Worm (Caenorhabditis elegans) whole organism, young adult: Measurements from ENCODE around the gene W08F4.1.
A peak's percentile ranks its signal among the peaks of the same experiment; 100 is the strongest.

ENCODE experiments used
- B0336.3 ChIP-seq: fragments of 200-800 bp; sonication (Bioruptor generic); IDR thresholded peaks from 2 replicates; pipeline ENCODE4 v1.3.6; 2022; ENCODE audit warnings: missing genetic modification characterization, missing compliant biosample characterization
- F33H1.4 ChIP-seq: fragments of 200-800 bp; sonication (Bioruptor generic); IDR thresholded peaks from 2 replicates; pipeline ENCODE4 v1.3.6; 2022; ENCODE audit warnings: missing genetic modification reagents, missing genetic modification characterization, missing compliant biosample characterization
- F49E8.2 ChIP-seq: sonication (generic microtip); optimal IDR thresholded peaks from 3 replicates; lab custom pipeline; 2017; ENCODE audit warnings: missing genetic modification characterization, mild to moderate bottlenecking, missing compliant biosample characterization, antibody characterized with exemption, moderate library complexity; ENCODE audit not compliant: insufficient read depth
- F55B11.4 ChIP-seq: sonication (generic microtip); optimal IDR thresholded peaks from 2 replicates; lab custom pipeline; 2016; ENCODE audit warnings: missing compliant biosample characterization, missing genetic modification characterization, borderline replicate concordance; ENCODE audit not compliant: insufficient read depth
- Y53F4B.3 ChIP-seq: fragments of 200-800 bp; sonication (Bioruptor generic); IDR thresholded peaks from 2 replicates; pipeline ENCODE4 v1.3.6; 2022; ENCODE audit warnings: missing genetic modification reagents, missing genetic modification characterization, missing compliant biosample characterization
- Y95B8A.8 ChIP-seq: fragments of 200-800 bp; sonication (Bioruptor generic); IDR thresholded peaks from 2 replicates; pipeline ENCODE4 v1.3.6; 2022; ENCODE audit warnings: missing genetic modification reagents, missing genetic modification characterization, missing compliant biosample characterization
- ama-1 ChIP-seq, 3 experiments: fragments of 150-350 bp in 1 of 3; sonication (generic microtip) in 2 of 3; optimal IDR thresholded peaks; 2 replicates each; lab custom pipeline; 2014 to 2018; ENCODE audit warnings: missing biosample characterization in 2 of 3, missing genetic modification characterization in 2 of 3, missing genetic modification reagents in 2 of 3
- aptf-2 ChIP-seq: fragments of 200-800 bp; sonication (Bioruptor generic); conservative IDR thresholded peaks from 2 replicates; pipeline ENCODE4 v1.3.6; 2022; ENCODE audit warnings: missing genetic modification reagents, missing genetic modification characterization, missing compliant biosample characterization
- atf-7 ChIP-seq: sonication (generic microtip); optimal IDR thresholded peaks from 2 replicates; lab custom pipeline; 2017; ENCODE audit warnings: mild to moderate bottlenecking, missing genetic modification characterization, missing compliant biosample characterization
- ceh-100 ChIP-seq: fragments of 200-800 bp; sonication (Bioruptor generic); IDR thresholded peaks from 2 replicates; pipeline ENCODE4 v1.3.6; 2022; ENCODE audit warnings: missing genetic modification reagents, missing genetic modification characterization, missing compliant biosample characterization
- ekl-4 ChIP-seq: fragments of 200-800 bp; sonication (Bioruptor generic); IDR thresholded peaks from 2 replicates; pipeline ENCODE4 v1.3.6; 2022; ENCODE audit warnings: missing genetic modification reagents, missing genetic modification characterization, missing compliant biosample characterization
- hlh-12 ChIP-seq: sonication (generic microtip); optimal IDR thresholded peaks from 2 replicates; lab custom pipeline; 2016; ENCODE audit warnings: missing genetic modification characterization, missing compliant biosample characterization
- hmg-20 ChIP-seq: fragments of 200-800 bp; sonication (Bioruptor generic); IDR thresholded peaks from 2 replicates; pipeline ENCODE4 v1.3.6; 2022; ENCODE audit warnings: missing genetic modification reagents, missing genetic modification characterization, missing compliant biosample characterization
- hrde-1 ChIP-seq: sonication (generic microtip); optimal IDR thresholded peaks from 2 replicates; lab custom pipeline; 2016; ENCODE audit warnings: missing genetic modification characterization, mild to moderate bottlenecking, missing compliant biosample characterization, moderate library complexity, missing genotype, missing genetic modification reagents, borderline replicate concordance
- lag-1 ChIP-seq: fragments of 200-800 bp; sonication (Bioruptor generic); IDR thresholded peaks from 2 replicates; pipeline ENCODE4 v1.3.6; 2022; ENCODE audit warnings: missing genetic modification reagents, missing genetic modification characterization, missing compliant biosample characterization
- lin-26 ChIP-seq: fragments of 200-800 bp; sonication (Bioruptor generic); IDR thresholded peaks from 2 replicates; pipeline ENCODE4 v1.3.6; 2022; ENCODE audit warnings: missing genetic modification reagents, missing genetic modification characterization, missing compliant biosample characterization
- madf-6 ChIP-seq: fragments of 200-800 bp; sonication (Bioruptor generic); IDR thresholded peaks from 2 replicates; pipeline ENCODE4 v1.3.6; 2022; ENCODE audit warnings: missing genetic modification reagents, missing genetic modification characterization, missing compliant biosample characterization
- nfyb-1 ChIP-seq: fragments of 200-800 bp; sonication (Bioruptor generic); IDR thresholded peaks from 2 replicates; pipeline ENCODE4 v1.3.6; 2022; ENCODE audit warnings: missing genetic modification reagents, missing genetic modification characterization, missing compliant biosample characterization
- snpc-1.3 ChIP-seq: sonication (generic microtip); optimal IDR thresholded peaks from 2 replicates; lab custom pipeline; 2017; ENCODE audit warnings: missing genetic modification characterization, mild to moderate bottlenecking, missing compliant biosample characterization, antibody characterized with exemption, moderate library complexity, missing genotype, missing genetic modification reagents; ENCODE audit not compliant: insufficient read depth
- snpc-3.4 ChIP-seq: sonication (generic microtip); optimal IDR thresholded peaks from 2 replicates; lab custom pipeline; 2017; ENCODE audit warnings: missing genetic modification characterization, mild to moderate bottlenecking, missing compliant biosample characterization, antibody characterized with exemption, moderate library complexity, missing genotype, missing genetic modification reagents
- sptf-2 ChIP-seq: fragments of 200-800 bp; sonication (Bioruptor generic); optimal IDR thresholded peaks from 2 replicates; lab custom pipeline; 2018; ENCODE audit warnings: mild to moderate bottlenecking, missing genetic modification characterization, missing compliant biosample characterization
- zfh-2 ChIP-seq: fragments of 200-800 bp; sonication (Bioruptor generic); conservative IDR thresholded peaks from 2 replicates; pipeline ENCODE4 v1.3.6; 2022; ENCODE audit warnings: missing genetic modification reagents, missing genetic modification characterization, missing compliant biosample characterization
- ztf-28 ChIP-seq: fragments of 200-800 bp; sonication (Bioruptor generic); IDR thresholded peaks from 2 replicates; pipeline ENCODE4 v1.3.6; 2022; ENCODE audit warnings: missing genetic modification reagents, missing genetic modification characterization, missing compliant biosample characterization
- ztf-6 ChIP-seq: fragments of 200-800 bp; sonication (Bioruptor generic); IDR thresholded peaks from 2 replicates; pipeline ENCODE4 v1.3.6; 2022; ENCODE audit warnings: missing genetic modification reagents, missing genetic modification characterization, missing compliant biosample characterization

Gene W08F4.1

DNA sequence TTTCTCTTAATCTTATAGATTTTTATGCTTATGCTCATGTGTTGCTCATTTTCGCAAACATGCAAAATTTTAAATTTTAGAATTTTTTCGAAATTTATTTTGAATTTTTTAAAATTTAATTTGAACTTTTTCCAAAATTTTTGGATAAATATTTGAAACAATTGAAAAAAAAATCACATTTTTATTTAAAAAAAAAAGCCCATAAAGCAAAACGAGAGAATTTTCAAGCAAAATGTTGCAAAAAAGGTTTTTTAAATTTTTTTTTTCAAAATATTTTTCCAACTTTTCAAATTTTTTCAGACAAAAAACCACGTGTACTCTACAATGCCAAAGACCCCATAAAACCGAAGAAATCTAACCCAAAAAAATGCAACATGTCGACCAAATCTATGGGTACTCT lies 37.1 kb upstream of the W08F4.1 start, which contains the start of the genes C09E8.1 and C09E8.6 (continued):
- no peak for TF ChIP-seq aptf-2 (GFP tag; lab: Robert Waterston, UW)

- TF ChIP-seq Y53F4B.3 (GFP tag; lab: Robert Waterston, UW) (no peak), F49E8.2 (tag; lab: Kevin White, UChicago) (no peak)
Measured at ce11 chrII:568776-569175, 24.5 kb upstream of the W08F4.1 start, which contains the start of gene W08F4.5. Gene W08F4.5, minus strand, starts transcription at chrII:568876.

DNA sequence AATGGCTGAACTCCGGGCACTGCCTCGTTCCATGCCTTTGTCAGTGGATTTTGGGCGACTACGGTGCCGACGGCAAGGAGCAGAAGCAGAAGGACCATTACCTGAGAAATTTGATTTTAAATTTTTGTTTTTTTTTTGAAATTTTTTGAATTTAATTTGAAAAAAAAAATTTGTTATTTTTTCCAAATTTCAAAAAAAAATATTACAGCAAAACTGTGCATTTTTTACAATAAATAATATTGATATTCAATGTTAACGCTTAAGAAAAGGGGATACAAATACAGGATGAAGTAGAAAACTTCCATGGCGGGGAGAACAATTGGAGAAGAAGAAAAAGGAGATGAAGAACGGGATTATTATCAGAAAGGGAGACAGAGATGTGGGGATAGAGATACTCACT lies 21.3 kb upstream of the W08F4.1 start, which contains the start of gene mlt-8:
Gene mlt-8 (minus strand): TSS at position 101 of the 400 bp plus-strand sequence.
- TF ChIP-seq Y95B8A.8 (GFP tag; lab: Robert Waterston, UW) (no peak), ceh-100 (GFP tag; lab: Robert Waterston, UW) (no peak), F55B11.4 (tag; lab: Kevin White, UChicago) (no peak), atf-7 (tag; lab: Kevin White, UChicago) (no peak)
- TF ChIP-seq, all 124 proteins: peak for 0

- 0 out of 2 replicates have a peak, but pooled peaks have one; percentile 26 for TF ChIP-seq lag-1 (GFP tag; lab: Robert Waterston, UW)
- TF ChIP-seq aptf-2 (GFP tag; lab: Robert Waterston, UW): 0 out of 2 replicates have a peak, but pooled peaks have one; percentile 16
Measured at ce11 chrII:573580-573979, 19.7 kb upstream of the W08F4.1 start.

ce11 chrII:574064-574463 lies 19.3 kb upstream of the W08F4.1 start:
- TF ChIP-seq F33H1.4 (no peak), hmg-20 (GFP tag; lab: Robert Waterston, UW) (no peak)

DNA sequence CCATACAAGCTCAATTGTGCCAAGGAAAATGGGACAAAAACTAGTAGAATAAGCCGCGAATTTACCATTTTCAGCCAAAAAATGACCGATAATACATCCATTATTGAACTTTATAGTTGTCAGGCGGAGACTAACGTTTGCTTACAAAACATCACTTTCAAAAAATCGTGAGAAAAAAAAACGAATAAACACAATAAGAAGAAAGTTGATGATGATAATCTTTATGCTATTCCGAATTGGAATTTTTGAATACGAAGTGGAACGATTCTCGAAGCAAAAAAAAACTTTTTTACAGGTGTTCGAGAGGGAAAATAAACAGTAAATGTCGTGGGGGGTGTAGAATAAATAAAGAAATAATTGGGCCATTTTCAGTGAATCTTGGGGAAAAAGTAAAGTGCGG lies 15.7 kb upstream of the W08F4.1 start, which contains the start of gene W08F4.7:
Gene W08F4.7 (minus strand): TSS at position 101 of the 400 bp plus-strand sequence.
- TF ChIP-seq snpc-3.4 (tag; lab: Kevin White, UChicago): peak; percentile 30
- peak; percentile 48 for TF ChIP-seq snpc-1.3 (tag; lab: Kevin White, UChicago)
- TF ChIP-seq madf-6 (GFP tag; lab: Robert Waterston, UW): 0 out of 2 replicates have a peak, but pooled peaks have one; percentile 1
- TF ChIP-seq ama-1 (optimal IDR thresholded peaks at IDR 0.05; lab: Kevin White, UChicago): no peak
- TF ChIP-seq ama-1 (GFP tag; optimal IDR thresholded peaks at IDR 0.05; lab: Kevin White, UChicago): peak in 1 of 2 experiments; percentile 38
- TF ChIP-seq ekl-4 (GFP tag; lab: Robert Waterston, UW): 0 out of 2 replicates have a peak, but pooled peaks have one; percentile 12
- no peak for TF ChIP-seq sptf-2
- TF ChIP-seq B0336.3 (GFP tag; lab: Robert Waterston, UW): peak; percentile 26; the same call in 1 of the 2 replicates
- TF ChIP-seq hlh-12 (tag; lab: Kevin White, UChicago): no peak
- TF ChIP-seq hrde-1 (tag; lab: Kevin White, UChicago): peak; percentile 42

ce11 chrII:578803-579202 lies 14.5 kb upstream of the W08F4.1 start:
- TF ChIP-seq zfh-2 (GFP tag; lab: Robert Waterston, UW) (peak; percentile 33; the same call in 1 of the 2 replicates), lin-26 (GFP tag; lab: Robert Waterston, UW) (0 out of 2 replicates have a peak, but pooled peaks have one; percentile 3), ztf-28 (GFP tag; lab: Robert Waterston, UW) (no peak), nfyb-1 (GFP tag; lab: Robert Waterston, UW) (no peak), ztf-6 (no peak)
